Fruit fly (Drosophila melanogaster) whole organism, embryonic: Measurements from ENCODE around the gene CG12171.

Source experiments
- Blimp-1 ChIP-seq: fragments of 200-800 bp; sonication (Bioruptor generic); optimal IDR thresholded peaks from 3 replicates; lab custom pipeline; 2018; ENCODE audit warnings: missing biosample characterization, missing genetic modification characterization, mild to moderate bottlenecking, moderate library complexity, missing genetic modification reagents
- CG10543 ChIP-seq: fragments of 200-800 bp; sonication (Bioruptor generic); optimal IDR thresholded peaks from 3 replicates; lab custom pipeline; 2017; ENCODE audit warnings: missing biosample characterization, mild to moderate bottlenecking, missing genetic modification characterization, moderate library complexity
- CG11085 ChIP-seq: fragments of 200-800 bp; sonication (Bioruptor generic); IDR thresholded peaks from 2 replicates; pipeline ENCODE4 v1.3.6; 2022; ENCODE audit warnings: missing biosample characterization, missing genetic modification characterization
- CG12659 ChIP-seq: fragments of 200-800 bp; sonication (Bioruptor generic); optimal IDR thresholded peaks from 3 replicates; lab custom pipeline; 2017; ENCODE audit warnings: mild to moderate bottlenecking, missing biosample characterization, missing genetic modification reagents, missing genetic modification characterization
- CG13894 ChIP-seq: fragments of 200-800 bp; sonication (Bioruptor generic); optimal IDR thresholded peaks from 3 replicates; lab custom pipeline; 2018; ENCODE audit warnings: missing biosample characterization, mild to moderate bottlenecking, missing genetic modification characterization, moderate library complexity
- CG17829 ChIP-seq: fragments of 200-800 bp; optimal IDR thresholded peaks from 2 replicates; lab custom pipeline; 2019; ENCODE audit warnings: missing biosample characterization, mild to moderate bottlenecking, missing genetic modification characterization, moderate library complexity
- CG17912 ChIP-seq: fragments of 200-800 bp; sonication (Bioruptor generic); optimal IDR thresholded peaks from 2 replicates; lab custom pipeline; 2018; ENCODE audit warnings: missing biosample characterization, mild to moderate bottlenecking, missing genetic modification characterization
- CG18619 ChIP-seq: fragments of 200-800 bp; sonication (Bioruptor generic); optimal IDR thresholded peaks from 3 replicates; lab custom pipeline; 2017; ENCODE audit warnings: missing biosample characterization, mild to moderate bottlenecking, missing genetic modification characterization
- CG32532 ChIP-seq: fragments of 200-800 bp; sonication (Bioruptor generic); IDR thresholded peaks from 2 replicates; pipeline ENCODE4 v1.3.6; 2022; ENCODE audit warnings: missing biosample characterization, missing genetic modification characterization
- CG34376 ChIP-seq: fragments of 200-800 bp; sonication (Bioruptor generic); optimal IDR thresholded peaks from 2 replicates; lab custom pipeline; 2018; ENCODE audit warnings: missing biosample characterization, mild to moderate bottlenecking, missing genetic modification characterization
- CG4707 ChIP-seq: fragments of 200-800 bp; sonication (Bioruptor generic); optimal IDR thresholded peaks from 2 replicates; lab custom pipeline; 2018; ENCODE audit warnings: missing biosample characterization, mild to moderate bottlenecking, missing genetic modification characterization, moderate library complexity
- CG4730 ChIP-seq: fragments of 200-800 bp; sonication (Bioruptor generic); IDR thresholded peaks from 2 replicates; pipeline ENCODE4 v1.3.6; 2022; ENCODE audit warnings: missing biosample characterization, missing genetic modification characterization
- CG6254 ChIP-seq: fragments of 200-800 bp; sonication (Bioruptor generic); optimal IDR thresholded peaks from 3 replicates; lab custom pipeline; 2017; ENCODE audit warnings: mild to moderate bottlenecking, missing biosample characterization, missing genetic modification reagents, missing genetic modification characterization
- CG7745 ChIP-seq: fragments of 200-800 bp; sonication (Bioruptor generic); optimal IDR thresholded peaks from 2 replicates; lab custom pipeline; 2018; ENCODE audit warnings: missing biosample characterization, mild to moderate bottlenecking, missing genetic modification characterization, moderate library complexity
- CG8089 ChIP-seq: fragments of 200-800 bp; sonication (Bioruptor generic); optimal IDR thresholded peaks from 3 replicates; lab custom pipeline; 2016; ENCODE audit warnings: missing biosample characterization, missing genetic modification characterization
- CG9797 ChIP-seq: fragments of 200-800 bp; sonication (Bioruptor generic); optimal IDR thresholded peaks from 3 replicates; lab custom pipeline; 2018; ENCODE audit warnings: missing biosample characterization, mild to moderate bottlenecking, missing genetic modification characterization
- Dad ChIP-seq: fragments of 200-800 bp; sonication (Bioruptor generic); optimal IDR thresholded peaks from 3 replicates; lab custom pipeline; 2016; ENCODE audit warnings: missing biosample characterization, missing genetic modification characterization
- Dp ChIP-seq: fragments of 200-800 bp; sonication (Bioruptor generic); optimal IDR thresholded peaks from 2 replicates; lab custom pipeline; 2018; ENCODE audit warnings: missing biosample characterization, mild to moderate bottlenecking, missing genetic modification characterization, moderate library complexity
- Eip74EF ChIP-seq, 2 experiments: fragments of 200-800 bp in 1 of 2; fragments of >200 bp in 1 of 2; sonication (Bioruptor generic) in 1 of 2; optimal IDR thresholded peaks; 2 replicates each; lab custom pipeline; 2017 to 2019; ENCODE audit warnings: missing biosample characterization in 2 of 2, missing genetic modification characterization in 2 of 2, mild to moderate bottlenecking in 1 of 2, moderate library complexity in 1 of 2
- Ets65A ChIP-seq: fragments of 200-800 bp; sonication (Bioruptor generic); peaks from one replicate; lab custom pipeline; 2016; ENCODE audit warnings: missing biosample characterization, missing genetic modification characterization
- HLHmδ ChIP-seq: fragments of 200-800 bp; sonication (Bioruptor generic); optimal IDR thresholded peaks from 2 replicates; lab custom pipeline; 2018; ENCODE audit warnings: missing biosample characterization, mild to moderate bottlenecking, missing genetic modification characterization, moderate library complexity
- Hmx ChIP-seq: fragments of 200-800 bp; sonication (Bioruptor generic); optimal IDR thresholded peaks from 2 replicates; lab custom pipeline; 2016; ENCODE audit warnings: missing biosample characterization, missing genetic modification characterization
- MESR4 ChIP-seq: fragments of 200-800 bp; sonication (Bioruptor generic); optimal IDR thresholded peaks from 2 replicates; lab custom pipeline; 2018; ENCODE audit warnings: missing biosample characterization, mild to moderate bottlenecking, missing genetic modification characterization, moderate library complexity
- NfI ChIP-seq: fragments of 200-800 bp; sonication (Bioruptor generic); optimal IDR thresholded peaks from 3 replicates; lab custom pipeline; 2018; ENCODE audit warnings: missing biosample characterization, mild to moderate bottlenecking, missing genetic modification characterization, moderate library complexity
- PHDP ChIP-seq: fragments of 200-800 bp; sonication (Bioruptor generic); optimal IDR thresholded peaks from 3 replicates; lab custom pipeline; 2018; ENCODE audit warnings: missing biosample characterization, mild to moderate bottlenecking, missing genetic modification characterization, moderate library complexity
- Stat92E ChIP-seq, 3 experiments: fragments of >200 bp in 2 of 3; fragments of 200-800 bp in 1 of 3; sonication (Bioruptor generic) in 1 of 3; optimal IDR thresholded peaks; 2 replicates each; lab custom pipeline; 2017 to 2019; ENCODE audit warnings: missing biosample characterization in 3 of 3, missing genetic modification characterization in 3 of 3, mild to moderate bottlenecking in 1 of 3, moderate library complexity in 1 of 3
- amos ChIP-seq: fragments of 200-800 bp; sonication (Bioruptor generic); IDR thresholded peaks from 2 replicates; pipeline ENCODE4 v1.3.6; 2022; ENCODE audit warnings: missing biosample characterization, missing genetic modification characterization; ENCODE audit not compliant: partially characterized antibody
- bbx ChIP-seq: fragments of 200-800 bp; sonication (Bioruptor generic); IDR thresholded peaks from 2 replicates; pipeline ENCODE4 v1.3.6; 2022; ENCODE audit warnings: missing biosample characterization, missing genetic modification characterization; ENCODE audit not compliant: partially characterized antibody
- bsh ChIP-seq, 2 experiments: fragments of 200-800 bp; sonication (Bioruptor generic); optimal IDR thresholded peaks; 2 replicates each; lab custom pipeline; 2017 to 2018; ENCODE audit warnings: mild to moderate bottlenecking in 2 of 2, missing biosample characterization in 2 of 2, missing genetic modification characterization in 2 of 2, moderate library complexity in 1 of 2
- caup ChIP-seq: fragments of 200-800 bp; sonication (Bioruptor generic); optimal IDR thresholded peaks from 3 replicates; lab custom pipeline; 2017; ENCODE audit warnings: missing biosample characterization, mild to moderate bottlenecking, missing genetic modification characterization, moderate library complexity; ENCODE audit not compliant: severe bottlenecking
- dm ChIP-seq: fragments of 200-800 bp; sonication (Bioruptor generic); optimal IDR thresholded peaks from 3 replicates; lab custom pipeline; 2016; ENCODE audit warnings: missing biosample characterization, missing genetic modification characterization
- emc ChIP-seq: fragments of 200-800 bp; sonication (Bioruptor generic); optimal IDR thresholded peaks from 2 replicates; lab custom pipeline; 2016; ENCODE audit warnings: missing biosample characterization, missing genetic modification characterization
- exex ChIP-seq: fragments of 200-800 bp; sonication (Bioruptor generic); optimal IDR thresholded peaks from 4 replicates; lab custom pipeline; 2018; ENCODE audit warnings: missing biosample characterization, mild to moderate bottlenecking, missing genetic modification characterization, moderate library complexity
- kay ChIP-seq: fragments of 200-800 bp; sonication (Bioruptor generic); optimal IDR thresholded peaks from 2 replicates; lab custom pipeline; 2016; ENCODE audit warnings: missing biosample characterization, missing genetic modification characterization
- lilli ChIP-seq: fragments of 200-800 bp; sonication (Bioruptor generic); optimal IDR thresholded peaks from 3 replicates; lab custom pipeline; 2016; ENCODE audit warnings: missing biosample characterization, missing genetic modification characterization
- nom ChIP-seq: fragments of 200-800 bp; sonication (Bioruptor generic); optimal IDR thresholded peaks from 2 replicates; lab custom pipeline; 2017; ENCODE audit warnings: missing biosample characterization, missing genetic modification characterization, mild to moderate bottlenecking, moderate library complexity, missing genetic modification reagents
- otp ChIP-seq: fragments of 200-800 bp; sonication (Bioruptor generic); IDR thresholded peaks from 3 replicates; pipeline ENCODE4, ENCODE4 v1.3.6; 2022; ENCODE audit warnings: missing biosample characterization, missing genetic modification characterization
- pb ChIP-seq: fragments of 200-800 bp; sonication (Bioruptor generic); optimal IDR thresholded peaks from 3 replicates; lab custom pipeline; 2016; ENCODE audit warnings: missing biosample characterization, missing genetic modification characterization
- pfk ChIP-seq: fragments of 200-800 bp; sonication (Bioruptor generic); optimal IDR thresholded peaks from 2 replicates; lab custom pipeline; 2018; ENCODE audit warnings: missing biosample characterization, mild to moderate bottlenecking, missing genetic modification characterization, moderate library complexity
- phol ChIP-seq: fragments of 200-800 bp; sonication (Bioruptor generic); optimal IDR thresholded peaks from 3 replicates; lab custom pipeline; 2018; ENCODE audit warnings: missing biosample characterization, mild to moderate bottlenecking, missing genetic modification characterization, moderate library complexity
- ro ChIP-seq: fragments of 200-800 bp; sonication (Bioruptor generic); IDR thresholded peaks from 2 replicates; pipeline ENCODE4 v1.3.6; 2022; ENCODE audit warnings: missing biosample characterization, missing genetic modification characterization
- scrt ChIP-seq: fragments of 200-800 bp; sonication (Bioruptor generic); optimal IDR thresholded peaks from 2 replicates; lab custom pipeline; 2018; ENCODE audit warnings: missing biosample characterization, mild to moderate bottlenecking, missing genetic modification characterization, moderate library complexity
- sens ChIP-seq: fragments of 200-800 bp; sonication (Bioruptor generic); peaks from one replicate; lab custom pipeline; 2016; ENCODE audit warnings: missing biosample characterization, missing genetic modification characterization
- sens-2 ChIP-seq: fragments of 200-800 bp; sonication (Bioruptor generic); IDR thresholded peaks from 2 replicates; pipeline ENCODE4 v1.3.6; 2022; ENCODE audit warnings: missing biosample characterization, missing genetic modification characterization
- slp2 ChIP-seq: fragments of 200-800 bp; sonication (Bioruptor generic); optimal IDR thresholded peaks from 2 replicates; lab custom pipeline; 2016; ENCODE audit warnings: missing biosample characterization, missing genetic modification characterization
- sug ChIP-seq: fragments of 200-800 bp; optimal IDR thresholded peaks from 2 replicates; lab custom pipeline; 2019; ENCODE audit warnings: missing biosample characterization, mild to moderate bottlenecking, missing genetic modification characterization, moderate library complexity
- wdn ChIP-seq: fragments of 200-800 bp; sonication (Bioruptor generic); IDR thresholded peaks from 2 replicates; pipeline ENCODE4 v1.3.6; 2022; ENCODE audit warnings: missing biosample characterization, missing genetic modification characterization
- wek ChIP-seq: fragments of 200-800 bp; sonication (Bioruptor generic); optimal IDR thresholded peaks from 3 replicates; lab custom pipeline; 2018; ENCODE audit warnings: missing biosample characterization, mild to moderate bottlenecking, missing genetic modification characterization, moderate library complexity

CG12171 gene

dm6 chr3R:5600361-5601043 is 32.9 kb upstream of the CG12171 start (continued):
- peak; percentile 96 for TF ChIP-seq CG10543 (GFP tag; lab: Kevin White, UChicago)
- TF ChIP-seq otp (GFP tag; lab: Robert Waterston, UW): no peak
- TF ChIP-seq Dp (GFP tag; lab: Kevin White, UChicago): no peak
- peak; percentile 95 for TF ChIP-seq dm (GFP tag; lab: Kevin White, UChicago)
- TF ChIP-seq CG12659: peak; percentile 16
- TF ChIP-seq kay: peak; percentile 37
- peak in 1 of 3 experiments; percentile 17 for TF ChIP-seq Stat92E (GFP tag; optimal IDR thresholded peaks at IDR 0.05; lab: Kevin White, UChicago)
- TF ChIP-seq CG4730 (GFP tag; lab: Robert Waterston, UW): no peak
- TF ChIP-seq CG17829 (tag; lab: Kevin White, UChicago): peak; percentile 63
- peak; percentile 5 for TF ChIP-seq pb (GFP tag; lab: Kevin White, UChicago)
- peak; percentile 89 for TF ChIP-seq HLHmδ
- TF ChIP-seq slp2 (GFP tag; lab: Kevin White, UChicago): no peak
- TF ChIP-seq CG34376 (GFP tag; lab: Kevin White, UChicago): peak; percentile 84
- TF ChIP-seq phol (tag; lab: Kevin White, UChicago): peak; percentile 99
- no peak for TF ChIP-seq CG9797
- TF ChIP-seq CG7745 (tag; lab: Kevin White, UChicago): peak; percentile 20
- no peak for TF ChIP-seq emc (GFP tag; lab: Kevin White, UChicago)
- TF ChIP-seq ro: no peak
- TF ChIP-seq Eip74EF (GFP tag; optimal IDR thresholded peaks at IDR 0.05; lab: Kevin White, UChicago): peak in 1 of 2 experiments; percentile 33
- peak; percentile 25 for TF ChIP-seq lilli (GFP tag; lab: Kevin White, UChicago)
- no peak for TF ChIP-seq CG32532 (GFP tag; lab: Robert Waterston, UW)
- TF ChIP-seq wdn: no peak
- TF ChIP-seq sens (GFP tag; lab: Kevin White, UChicago): peak; percentile 71
- TF ChIP-seq pfk (GFP tag; lab: Kevin White, UChicago): peak; percentile 92
- peak; percentile 13 for TF ChIP-seq NfI (GFP tag; lab: Kevin White, UChicago)
- TF ChIP-seq nom (GFP tag; lab: Kevin White, UChicago): peak; percentile 75
- no peak for TF ChIP-seq bbx (GFP tag; lab: Robert Waterston, UW)
- TF ChIP-seq Dad (GFP tag; lab: Kevin White, UChicago): no peak
- TF ChIP-seq CG6254: peak; percentile 37
- TF ChIP-seq caup: peak; percentile 39
- TF ChIP-seq Hmx (GFP tag; lab: Kevin White, UChicago): no peak
- TF ChIP-seq scrt (GFP tag; lab: Kevin White, UChicago): peak; percentile 15
- peak; percentile 77 for TF ChIP-seq CG13894 (tag; lab: Kevin White, UChicago)
- no peak for TF ChIP-seq CG11085 (GFP tag; lab: Robert Waterston, UW)
- peak; percentile 11 to 23 for TF ChIP-seq bsh (GFP tag; optimal IDR thresholded peaks at IDR 0.05; lab: Kevin White, UChicago)
- TF ChIP-seq MESR4 (GFP tag; lab: Kevin White, UChicago): peak; percentile 95
- TF ChIP-seq sens-2 (GFP tag; lab: Robert Waterston, UW): no peak
- no peak for TF ChIP-seq CG8089
- peak; percentile 70 for TF ChIP-seq sug (tag; lab: Kevin White, UChicago)
- peak; percentile 85 for TF ChIP-seq CG17912
- peak; percentile 13 for TF ChIP-seq PHDP (tag; lab: Kevin White, UChicago)
- TF ChIP-seq CG4707 (GFP tag; lab: Kevin White, UChicago): peak; percentile 7
- peak; percentile 14 for TF ChIP-seq exex
- peak; percentile 58 for TF ChIP-seq wek (GFP tag; lab: Kevin White, UChicago)
- no peak for TF ChIP-seq CG18619 (GFP tag; lab: Kevin White, UChicago)
- TF ChIP-seq Ets65A (GFP tag; lab: Kevin White, UChicago): no peak
- TF ChIP-seq Blimp-1 (GFP tag; lab: Kevin White, UChicago): no peak
- TF ChIP-seq amos (GFP tag; lab: Robert Waterston, UW): no peak
